Worm (Caenorhabditis elegans): ENCODE results near the gene ttr-9.

Gene ttr-9

DNA sequence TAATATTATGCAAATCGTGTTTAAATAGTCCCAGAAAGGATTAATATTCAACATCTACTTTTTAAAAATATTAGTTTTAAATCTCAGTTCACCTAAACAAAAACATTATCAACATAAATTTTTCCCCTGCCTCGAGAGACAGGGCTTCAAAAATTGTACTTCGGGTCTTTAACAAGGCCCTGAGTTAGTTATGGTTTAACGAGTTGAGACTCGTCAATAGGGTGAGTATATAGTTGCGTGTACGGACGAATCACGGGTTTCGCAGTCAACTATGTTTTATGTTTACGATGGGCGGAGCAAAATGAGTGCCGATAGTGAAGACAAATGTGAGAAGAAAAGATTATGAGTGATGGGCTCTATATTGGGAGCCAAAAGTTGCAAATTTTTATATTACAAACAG lies 5.5 kb upstream of the ttr-9 start (continued):
- TF ChIP-seq nhr-120 (GFP tag; IDR thresholded peaks at IDR 0.05) (no peak), akir-1 (GFP tag; optimal IDR thresholded peaks at IDR 0.05) (no peak), aptf-3 (GFP tag; IDR thresholded peaks at IDR 0.05) (no peak), sdz-38 (tag; optimal IDR thresholded peaks at IDR 0.05) (no peak), F55B11.4 (tag; optimal IDR thresholded peaks at IDR 0.05; ENCODE audit: borderline replicate concordance, insufficient read depth) (no peak), madf-10 (tag; optimal IDR thresholded peaks at IDR 0.05) (no peak), ztf-28 (GFP tag; IDR thresholded peaks at IDR 0.05) (no peak), cebp-1 (GFP tag; IDR thresholded peaks at IDR 0.05) (no peak), cebp-1 (tag; optimal IDR thresholded peaks at IDR 0.05) (no peak), egrh-3 (GFP tag; IDR thresholded peaks at IDR 0.05) (no peak), B0019.2 (GFP tag; conservative IDR thresholded peaks at IDR 0.05) (no peak), Y67H2A.10 (GFP tag; conservative IDR thresholded peaks at IDR 0.05) (no peak), F57A8.1 (GFP tag; optimal IDR thresholded peaks at IDR 0.05) (no peak), F49E8.2 (tag; optimal IDR thresholded peaks at IDR 0.05; ENCODE audit: insufficient read depth) (no peak), nfya-2 (GFP tag; IDR thresholded peaks at IDR 0.05) (no peak), bed-2 (GFP tag; IDR thresholded peaks at IDR 0.05) (no peak), cebp-2 (GFP tag; IDR thresholded peaks at IDR 0.05) (no peak), tbp1 (GFP tag; optimal IDR thresholded peaks at IDR 0.05) (peak; percentile 47), ceh-27 (GFP tag; optimal IDR thresholded peaks at IDR 0.05) (no peak), hmg-1.2 (GFP tag; IDR thresholded peaks at IDR 0.05) (no peak), rec-8 (tag; optimal IDR thresholded peaks at IDR 0.05) (no peak), somi-1 (GFP tag; optimal IDR thresholded peaks at IDR 0.05) (no peak), ama-1 (optimal IDR thresholded peaks at IDR 0.05) (no peak), ama-1 (GFP tag; optimal IDR thresholded peaks at IDR 0.05) (no peak), attf-3 (GFP tag; conservative IDR thresholded peaks at IDR 0.05) (no peak), ceh-40 (GFP tag; IDR thresholded peaks at IDR 0.05) (no peak), atf-7 (tag; optimal IDR thresholded peaks at IDR 0.05) (no peak), ekl-4 (GFP tag; IDR thresholded peaks at IDR 0.05) (no peak), F37B4.10 (GFP tag; IDR thresholded peaks at IDR 0.05) (no peak), hlh-12 (tag; optimal IDR thresholded peaks at IDR 0.05) (no peak), nhr-27 (tag; optimal IDR thresholded peaks at IDR 0.05) (no peak), Y53F4B.3 (GFP tag; IDR thresholded peaks at IDR 0.05) (no peak), egl-44 (GFP tag; IDR thresholded peaks at IDR 0.05) (no peak), pbrm-1 (GFP tag; IDR thresholded peaks at IDR 0.05) (peak; percentile 4; the same call in 1 of the 2 replicates), nfyb-1 (GFP tag; IDR thresholded peaks at IDR 0.05) (no peak; the same call in 1 of the 2 replicates)

DNA sequence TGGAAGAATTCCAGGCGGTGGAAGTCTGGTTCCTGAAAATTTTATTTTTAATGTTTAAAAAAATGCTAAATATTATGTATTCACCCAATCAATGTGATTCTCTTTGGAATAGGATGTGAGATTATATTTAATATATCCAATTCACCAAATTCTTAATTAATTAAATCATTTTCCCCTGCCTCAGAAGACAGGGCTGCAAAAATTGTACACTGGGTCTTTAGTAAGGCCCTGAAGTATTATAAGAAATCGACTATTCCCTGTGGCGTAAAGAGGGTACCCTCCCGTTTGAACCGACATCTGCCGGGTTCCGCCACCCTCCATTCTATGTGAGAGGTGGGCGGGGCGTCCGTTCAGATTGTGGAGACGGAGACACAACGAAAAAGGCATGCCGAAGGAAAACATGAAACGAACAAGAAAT lies 5.1 kb upstream of the ttr-9 start:
- TF ChIP-seq rpc-1 (optimal IDR thresholded peaks at IDR 0.05) = no peak
- TF ChIP-seq rpc-1 (tag; optimal IDR thresholded peaks at IDR 0.05) = no peak
- peak; percentile 54 for TF ChIP-seq ZK185.1 (tag; optimal IDR thresholded peaks at IDR 0.05; ENCODE audit: poor library complexity, severe bottlenecking)
- no peak for TF ChIP-seq nhr-27 (tag; optimal IDR thresholded peaks at IDR 0.05)
- TF ChIP-seq aptf-2 (GFP tag; conservative IDR thresholded peaks at IDR 0.05) = no peak
- peak; percentile 70 for TF ChIP-seq tlf-1 (GFP tag; optimal IDR thresholded peaks at IDR 0.05)
- TF ChIP-seq attf-5 (GFP tag; optimal IDR thresholded peaks at IDR 0.05) = peak; percentile 47
- TF ChIP-seq D2030.7 (GFP tag; IDR thresholded peaks at IDR 0.05) = peak; percentile 56
- TF ChIP-seq attf-3 (GFP tag; conservative IDR thresholded peaks at IDR 0.05) = 0 out of 2 replicates have a peak, but pooled peaks have one; percentile 7
- no peak for TF ChIP-seq unc-130 (GFP tag; optimal IDR thresholded peaks at IDR 0.05)
- no peak for TF ChIP-seq Y79H2A.3 (GFP tag; conservative IDR thresholded peaks at IDR 0.05)
- TF ChIP-seq hrde-1 (tag; optimal IDR thresholded peaks at IDR 0.05; ENCODE audit: borderline replicate concordance) = peak; percentile 55
- no peak for TF ChIP-seq F10E7.11 (tag; optimal IDR thresholded peaks at IDR 0.05)
- TF ChIP-seq dpl-1 (GFP tag; optimal IDR thresholded peaks at IDR 0.05) = no peak
- peak in 1 of 2 experiments; percentile 25 for TF ChIP-seq rec-8 (tag; optimal IDR thresholded peaks at IDR 0.05)
- peak; percentile 68; the same call in 1 of the 2 replicates for TF ChIP-seq nfyb-1 (GFP tag; IDR thresholded peaks at IDR 0.05)
- no peak for TF ChIP-seq zfh-2 (GFP tag; conservative IDR thresholded peaks at IDR 0.05)
- peak; percentile 69 for TF ChIP-seq dox-1 (GFP tag; IDR thresholded peaks at IDR 0.05)
- 0 out of 2 replicates have a peak, but pooled peaks have one; percentile 37 for TF ChIP-seq ceh-100 (GFP tag; IDR thresholded peaks at IDR 0.05)
- TF ChIP-seq attf-6 (GFP tag; IDR thresholded peaks at IDR 0.05) = peak; percentile 71

Measured in whole organism, young adult.